Worm (Caenorhabditis elegans) whole organism, L4 larva: ENCODE results near the gene lpl-1.

Source experiments
- F10B5.3 ChIP-seq: sonication (generic microtip); optimal IDR thresholded peaks from 2 replicates; lab custom pipeline; 2016; ENCODE audit warnings: mild to moderate bottlenecking, missing genetic modification characterization, missing compliant biosample characterization
- F37D6.2 ChIP-seq: sonication (generic microtip); optimal IDR thresholded peaks from 2 replicates; lab custom pipeline; 2016; ENCODE audit warnings: mild to moderate bottlenecking, missing genetic modification characterization, missing compliant biosample characterization
- F44E2.7 ChIP-seq: fragments of 200-800 bp; sonication (Bioruptor generic); IDR thresholded peaks from 2 replicates; pipeline ENCODE4 v2.1.2; 2022; ENCODE audit warnings: missing genetic modification characterization, missing compliant biosample characterization
- F49E8.2 ChIP-seq: sonication (generic microtip); optimal IDR thresholded peaks from 2 replicates; lab custom pipeline; 2016; ENCODE audit warnings: missing compliant biosample characterization, mild to moderate bottlenecking, missing genetic modification characterization, borderline replicate concordance
- Y48G9A.11 ChIP-seq: fragments of 200-800 bp; sonication (Bioruptor generic); IDR thresholded peaks from 2 replicates; pipeline ENCODE4 v1.3.6; 2022; ENCODE audit warnings: missing genetic modification reagents, missing genetic modification characterization, missing compliant biosample characterization
- aha-1 ChIP-seq: fragments of 150-350 bp; peaks from one replicate; lab custom pipeline; 2014; ENCODE audit warnings: missing biosample characterization, missing genetic modification characterization
- aly-2 ChIP-seq: sonication (generic microtip); optimal IDR thresholded peaks from 2 replicates; lab custom pipeline; 2018; ENCODE audit warnings: missing biosample characterization, missing genetic modification characterization
- arid-1 ChIP-seq: fragments of 200-800 bp; sonication (Bioruptor generic); conservative IDR thresholded peaks from 2 replicates; pipeline ENCODE4 v1.3.6; 2022; ENCODE audit warnings: missing genetic modification reagents, missing genetic modification characterization, missing compliant biosample characterization
- attf-4 ChIP-seq: sonication (generic microtip); optimal IDR thresholded peaks from 3 replicates; lab custom pipeline; 2017; ENCODE audit warnings: missing biosample characterization, missing genetic modification characterization
- ceh-28 ChIP-seq: fragments of 150-350 bp; optimal IDR thresholded peaks from 2 replicates; lab custom pipeline; 2014; ENCODE audit warnings: missing biosample characterization, missing genetic modification reagents, missing genetic modification characterization
- ceh-44 ChIP-seq: fragments of 200-800 bp; sonication (Bioruptor generic); IDR thresholded peaks from 2 replicates; pipeline ENCODE4 v1.3.6; 2022; ENCODE audit warnings: missing genetic modification reagents, missing genetic modification characterization, missing compliant biosample characterization
- ceh-82 ChIP-seq: sonication (generic microtip); optimal IDR thresholded peaks from 2 replicates; lab custom pipeline; 2017; ENCODE audit warnings: missing biosample characterization, missing genetic modification characterization
- ces-1 ChIP-seq: fragments of 150-350 bp; sonication (generic microtip); optimal IDR thresholded peaks from 4 replicates; lab custom pipeline; 2014; ENCODE audit warnings: missing biosample characterization, missing genetic modification reagents, missing genetic modification characterization
- cey-2 ChIP-seq: sonication (generic microtip); optimal IDR thresholded peaks from 3 replicates; lab custom pipeline; 2017; ENCODE audit warnings: missing genetic modification characterization, mild to moderate bottlenecking, missing compliant biosample characterization, antibody characterized with exemption, borderline replicate concordance; ENCODE audit not compliant: insufficient read depth
- ctbp-1 ChIP-seq: fragments of 200-800 bp; sonication (Bioruptor generic); IDR thresholded peaks from 2 replicates; pipeline ENCODE4 v1.3.6; 2022; ENCODE audit warnings: missing genetic modification reagents, missing genetic modification characterization, missing compliant biosample characterization
- daf-12 ChIP-seq: fragments of 150-350 bp; optimal IDR thresholded peaks from 2 replicates; lab custom pipeline; 2014; ENCODE audit warnings: missing biosample characterization, missing genetic modification reagents, missing genetic modification characterization
- dmd-6 ChIP-seq: fragments of 200-800 bp; sonication (Bioruptor generic); IDR thresholded peaks from 2 replicates; pipeline ENCODE4 v1.3.6; 2022; ENCODE audit warnings: missing genetic modification reagents, missing genetic modification characterization, missing compliant biosample characterization
- dmd-8 ChIP-seq: fragments of 200-800 bp; sonication (Bioruptor generic); IDR thresholded peaks from 2 replicates; pipeline ENCODE4 v1.3.6; 2022; ENCODE audit warnings: missing genetic modification characterization, missing compliant biosample characterization
- duxl-1 ChIP-seq: sonication (generic microtip); optimal IDR thresholded peaks from 2 replicates; lab custom pipeline; 2016; ENCODE audit warnings: mild to moderate bottlenecking, missing genetic modification characterization, moderate library complexity, missing compliant biosample characterization; ENCODE audit not compliant: poor library complexity
- fkh-10 ChIP-seq: fragments of 150-350 bp; optimal IDR thresholded peaks from 2 replicates; lab custom pipeline; 2014; ENCODE audit warnings: missing biosample characterization, missing genetic modification reagents, missing genetic modification characterization
- hif-1 ChIP-seq, 2 experiments: sonication (generic microtip); optimal IDR thresholded peaks; 2 replicates each; lab custom pipeline; 2016 to 2017; ENCODE audit warnings: missing compliant biosample characterization in 2 of 2, missing genetic modification characterization in 2 of 2, missing genetic modification reagents in 2 of 2, missing genotype in 2 of 2, mild to moderate bottlenecking in 1 of 2
- hlh-11 ChIP-seq: fragments of 200-800 bp; sonication (Bioruptor generic); optimal IDR thresholded peaks from 2 replicates; lab custom pipeline; 2018; ENCODE audit warnings: mild to moderate bottlenecking, missing genetic modification characterization, missing compliant biosample characterization
- hlh-30 ChIP-seq: sonication (generic microtip); optimal IDR thresholded peaks from 2 replicates; lab custom pipeline; 2017; ENCODE audit warnings: antibody characterized with exemption, mild to moderate bottlenecking, missing genetic modification characterization, missing compliant biosample characterization; ENCODE audit not compliant: insufficient read depth
- lsy-2 ChIP-seq, 2 experiments: fragments of 150-350 bp in 1 of 2; sonication (generic microtip) in 1 of 2; optimal IDR thresholded peaks; 2 replicates each; lab custom pipeline; 2014 to 2017; ENCODE audit warnings: missing biosample characterization in 2 of 2, missing genetic modification characterization in 2 of 2
- mdl-1 ChIP-seq, 2 experiments: fragments of 150-350 bp in 1 of 2; sonication (generic microtip) in 1 of 2; optimal IDR thresholded peaks; 2 replicates each; lab custom pipeline; 2014 to 2017; ENCODE audit warnings: missing biosample characterization in 2 of 2, missing genetic modification characterization in 2 of 2
- mep-1 ChIP-seq: fragments of 150-350 bp; sonication (generic microtip); optimal IDR thresholded peaks from 3 replicates; lab custom pipeline; 2014; ENCODE audit warnings: missing biosample characterization, missing genetic modification characterization
- mxl-3 ChIP-seq: fragments of 200-800 bp; sonication (Bioruptor generic); optimal IDR thresholded peaks from 2 replicates; lab custom pipeline; 2018; ENCODE audit warnings: mild to moderate bottlenecking, missing genetic modification characterization, missing compliant biosample characterization
- nhr-10 ChIP-seq: fragments of 150-350 bp; optimal IDR thresholded peaks from 2 replicates; lab custom pipeline; 2014; ENCODE audit warnings: missing biosample characterization, missing genetic modification characterization
- nhr-11 ChIP-seq: fragments of 150-350 bp; optimal IDR thresholded peaks from 2 replicates; lab custom pipeline; 2014; ENCODE audit warnings: missing biosample characterization, missing genetic modification characterization
- nhr-111 ChIP-seq: fragments of 200-800 bp; sonication (Bioruptor generic); optimal IDR thresholded peaks from 2 replicates; lab custom pipeline; 2018; ENCODE audit warnings: mild to moderate bottlenecking, missing genetic modification characterization, missing compliant biosample characterization
- nhr-25 ChIP-seq: sonication (generic microtip); optimal IDR thresholded peaks from 2 replicates; lab custom pipeline; 2017; ENCODE audit warnings: missing genetic modification characterization, mild to moderate bottlenecking, missing compliant biosample characterization, antibody characterized with exemption, moderate library complexity, borderline replicate concordance; ENCODE audit not compliant: insufficient read depth
- nhr-42 ChIP-seq: fragments of 200-800 bp; sonication (Bioruptor generic); IDR thresholded peaks from 2 replicates; pipeline ENCODE4 v1.3.6; 2022; ENCODE audit warnings: missing genetic modification characterization, missing compliant biosample characterization
- nhr-48 ChIP-seq: sonication (generic microtip); optimal IDR thresholded peaks from 2 replicates; lab custom pipeline; 2016; ENCODE audit warnings: mild to moderate bottlenecking, missing genetic modification characterization, missing compliant biosample characterization
- nhr-77 ChIP-seq: fragments of 150-350 bp; optimal IDR thresholded peaks from 2 replicates; lab custom pipeline; 2014; ENCODE audit warnings: missing biosample characterization, missing genetic modification characterization
- php-3 ChIP-seq: fragments of 200-800 bp; sonication (Bioruptor generic); IDR thresholded peaks from 2 replicates; pipeline ENCODE4 v1.3.6; 2022; ENCODE audit warnings: missing genetic modification reagents, missing genetic modification characterization, missing compliant biosample characterization
- saeg-2 ChIP-seq: fragments of 200-800 bp; sonication (Bioruptor generic); IDR thresholded peaks from 2 replicates; pipeline ENCODE4 v1.3.6; 2022; ENCODE audit warnings: missing genetic modification reagents, missing genetic modification characterization, missing compliant biosample characterization
- set-16 ChIP-seq: fragments of 200-800 bp; sonication (Bioruptor generic); IDR thresholded peaks from 2 replicates; pipeline ENCODE4 v1.3.6; 2022; ENCODE audit warnings: missing genetic modification reagents, missing genetic modification characterization, missing compliant biosample characterization
- snpc-1.2 ChIP-seq: fragments of 200-800 bp; sonication (Bioruptor generic); IDR thresholded peaks from 2 replicates; pipeline ENCODE4 v1.3.6; 2022; ENCODE audit warnings: missing genetic modification reagents, missing genetic modification characterization, missing compliant biosample characterization
- snpc-4 ChIP-seq: fragments of 150-350 bp; optimal IDR thresholded peaks from 2 replicates; lab custom pipeline; 2014; ENCODE audit warnings: missing biosample characterization, missing genetic modification characterization
- tag-97 ChIP-seq: fragments of 200-800 bp; sonication (Bioruptor generic); IDR thresholded peaks from 2 replicates; pipeline ENCODE4 v1.3.6; 2022; ENCODE audit warnings: missing genetic modification characterization, missing compliant biosample characterization
- unc-130 ChIP-seq: sonication (generic microtip); optimal IDR thresholded peaks from 2 replicates; lab custom pipeline; 2016; ENCODE audit warnings: missing genetic modification reagents, missing genetic modification characterization, missing compliant biosample characterization
- vab-7 ChIP-seq: fragments of 200-800 bp; sonication (Bioruptor generic); IDR thresholded peaks from 2 replicates; pipeline ENCODE4 v1.3.6; 2022; ENCODE audit warnings: missing genetic modification reagents, missing genetic modification characterization, missing compliant biosample characterization
- zag-1 ChIP-seq: fragments of 150-350 bp; optimal IDR thresholded peaks from 2 replicates; lab custom pipeline; 2014; ENCODE audit warnings: missing biosample characterization, missing genetic modification characterization
- zip-11 ChIP-seq: fragments of 200-800 bp; sonication (Bioruptor generic); IDR thresholded peaks from 2 replicates; pipeline ENCODE4 v1.3.6; 2022; ENCODE audit warnings: missing genetic modification characterization, missing compliant biosample characterization
- zip-2 ChIP-seq: fragments of 150-350 bp; optimal IDR thresholded peaks from 2 replicates; lab custom pipeline; 2014; ENCODE audit warnings: missing biosample characterization, missing genetic modification characterization
- ztf-11 ChIP-seq: fragments of 150-350 bp; optimal IDR thresholded peaks from 2 replicates; lab custom pipeline; 2014; ENCODE audit warnings: missing biosample characterization, missing genetic modification characterization

Gene lpl-1

DNA sequence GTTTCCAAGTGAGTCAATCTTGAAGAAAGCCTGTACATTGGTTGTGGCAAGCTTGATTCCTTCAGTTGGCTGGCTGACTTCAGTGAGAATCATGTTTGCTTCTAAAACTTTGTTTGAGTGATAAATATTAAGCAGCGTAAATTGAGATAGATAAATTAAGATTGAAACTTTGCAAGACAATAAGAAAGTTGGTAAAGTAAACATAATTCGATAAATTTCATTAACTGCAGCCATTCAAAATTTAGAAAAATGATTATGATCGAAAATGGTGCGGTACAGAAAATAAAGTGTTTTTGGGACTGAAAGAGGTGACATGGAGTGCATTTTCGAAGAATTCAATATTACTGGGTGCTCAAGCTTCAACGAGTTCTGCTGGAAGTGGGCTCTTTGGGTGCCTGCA, 1.7 kb upstream of the lpl-1 start, which contains the start of gene icln-1:
Gene icln-1, minus strand, starts transcription at position 101 of the 400 bp plus-strand sequence.
- no peak for TF ChIP-seq set-16 (GFP tag; lab: Robert Waterston, UW)
- TF ChIP-seq, all 104 proteins: peak for 0

DNA sequence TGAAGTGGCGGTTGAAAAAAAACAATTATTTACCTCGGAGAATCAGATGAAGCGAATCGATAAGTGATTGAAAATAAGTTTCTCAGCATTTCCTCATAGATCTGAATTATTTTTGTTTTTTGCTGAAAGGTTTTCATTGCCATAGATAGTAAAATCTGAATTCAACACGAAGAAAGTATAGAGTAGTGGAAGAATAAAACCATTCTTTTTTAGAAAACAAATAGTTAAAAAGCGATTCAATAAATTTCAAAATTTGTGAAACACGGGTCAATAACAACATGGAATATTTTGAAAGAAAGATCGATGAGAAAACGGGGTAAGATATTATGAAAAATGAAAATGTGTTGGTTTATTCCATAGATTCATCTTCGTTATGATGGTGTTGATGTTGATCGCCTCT, 524 bp upstream of the lpl-1 start, which contains the start of gene mrpl-42:
Gene mrpl-42, minus strand, starts transcription at position 101 of the 400 bp plus-strand sequence.
- TF ChIP-seq vab-7 (GFP tag; lab: Robert Waterston, UW): no peak
- TF ChIP-seq attf-4 (tag; lab: Kevin White, UChicago): no peak

- TF ChIP-seq F44E2.7 (GFP tag; lab: Robert Waterston, UW) (no peak), nhr-48 (no peak), aly-2 (tag; lab: Kevin White, UChicago) (no peak), hif-1 (tag; optimal IDR thresholded peaks at IDR 0.05; lab: Kevin White, UChicago) (no peak), arid-1 (no peak), unc-130 (GFP tag; lab: Kevin White, UChicago) (no peak), hlh-30 (tag; lab: Kevin White, UChicago) (no peak), nhr-25 (tag; lab: Kevin White, UChicago) (no peak), aha-1 (tag; lab: Kevin White, UChicago) (peak; percentile 66), F10B5.3 (tag; lab: Kevin White, UChicago) (no peak), nhr-10 (tag; lab: Kevin White, UChicago) (no peak), nhr-42 (GFP tag; lab: Robert Waterston, UW) (no peak), hlh-11 (no peak), zip-11 (no peak), dmd-6 (GFP tag; lab: Robert Waterston, UW) (no peak), snpc-4 (tag; lab: Kevin White, UChicago) (no peak), zag-1 (tag; lab: Kevin White, UChicago) (no peak), Y48G9A.11 (GFP tag; lab: Robert Waterston, UW) (no peak), tag-97 (GFP tag; lab: Robert Waterston, UW) (no peak), daf-12 (tag; lab: Kevin White, UChicago) (no peak), dmd-8 (no peak), duxl-1 (tag; lab: Kevin White, UChicago) (no peak), saeg-2 (GFP tag; lab: Robert Waterston, UW) (no peak), nhr-77 (tag; lab: Kevin White, UChicago) (no peak), snpc-1.2 (no peak), F49E8.2 (no peak), ceh-44 (GFP tag; lab: Robert Waterston, UW) (no peak), cey-2 (no peak), mxl-3 (GFP tag; lab: Kevin White, UChicago) (no peak), ceh-28 (tag; lab: Kevin White, UChicago) (no peak), ctbp-1 (GFP tag; lab: Robert Waterston, UW) (peak; percentile 67; the same call in 1 of the 2 replicates), set-16 (GFP tag; lab: Robert Waterston, UW) (no peak), ces-1 (GFP tag; lab: Kevin White, UChicago) (peak; percentile 93), mep-1 (tag; lab: Kevin White, UChicago) (peak; percentile 11), mdl-1 (tag; optimal IDR thresholded peaks at IDR 0.05; lab: Kevin White, UChicago) (no peak), zip-2 (tag; lab: Kevin White, UChicago) (no peak), lsy-2 (tag; optimal IDR thresholded peaks at IDR 0.05; lab: Kevin White, UChicago) (peak in 1 of 2 experiments; percentile 12), fkh-10 (GFP tag; lab: Kevin White, UChicago) (peak; percentile 72), ceh-82 (no peak), ztf-11 (tag; lab: Kevin White, UChicago) (no peak), nhr-11 (tag; lab: Kevin White, UChicago) (no peak), F37D6.2 (tag; lab: Kevin White, UChicago) (no peak), php-3 (no peak), nhr-111 (GFP tag; lab: Kevin White, UChicago) (no peak)
Measured at ce11 chrIV:9092011-9092410, 1.8 kb downstream of the lpl-1 start.
